Worm (Caenorhabditis elegans) whole organism, L3 larva: ENCODE data around the gene rbm-17.

Source experiments
- R02D3.7 ChIP-seq: fragments of 150-350 bp; optimal IDR thresholded peaks from 2 replicates; lab custom pipeline; 2014; ENCODE audit warnings: missing biosample characterization, missing genetic modification characterization
- aly-2 ChIP-seq: fragments of 150-350 bp; optimal IDR thresholded peaks from 2 replicates; lab custom pipeline; 2014; ENCODE audit warnings: missing biosample characterization, missing genetic modification characterization
- fos-1 ChIP-seq: fragments of 150-350 bp; optimal IDR thresholded peaks from 2 replicates; lab custom pipeline; 2014; ENCODE audit warnings: missing biosample characterization, missing genetic modification characterization
- nhr-237 ChIP-seq: fragments of 150-350 bp; optimal IDR thresholded peaks from 2 replicates; lab custom pipeline; 2014; ENCODE audit warnings: missing biosample characterization, missing genetic modification characterization
- nhr-25 ChIP-seq: sonication (generic microtip); optimal IDR thresholded peaks from 2 replicates; lab custom pipeline; 2017; ENCODE audit warnings: missing biosample characterization, missing genetic modification characterization
- nhr-77 ChIP-seq: fragments of 150-350 bp; optimal IDR thresholded peaks from 2 replicates; lab custom pipeline; 2014; ENCODE audit warnings: missing biosample characterization, missing genetic modification characterization
- sea-2 ChIP-seq: fragments of 150-350 bp; sonication (generic microtip); optimal IDR thresholded peaks from 4 replicates; lab custom pipeline; 2014; ENCODE audit warnings: missing biosample characterization, missing genetic modification reagents, missing genetic modification characterization
- ztf-11 ChIP-seq: fragments of 150-350 bp; optimal IDR thresholded peaks from 2 replicates; lab custom pipeline; 2014; ENCODE audit warnings: missing biosample characterization, missing genetic modification characterization

Gene rbm-17

ce11 chrIV:11688018-11688417, 49.9 kb downstream of the rbm-17 start, which contains the start of gene ZK792.5:
ZK792.5 (minus strand) TSS chrIV:11688118.
- TF ChIP-seq sea-2 (GFP tag; lab: Kevin White, UChicago), result no peak
- no peak for TF ChIP-seq R02D3.7 (tag; lab: Kevin White, UChicago)
- TF ChIP-seq aly-2 (tag; lab: Kevin White, UChicago), result no peak
- TF ChIP-seq nhr-25 (tag; lab: Kevin White, UChicago), result no peak
- no peak for TF ChIP-seq fos-1 (tag; lab: Kevin White, UChicago)
- no peak for TF ChIP-seq nhr-77 (tag; lab: Kevin White, UChicago)
- no peak for TF ChIP-seq nhr-237 (tag; lab: Kevin White, UChicago)
- TF ChIP-seq ztf-11, result no peak
- TF ChIP-seq, all 47 proteins: peak for 0
